Worm (Caenorhabditis elegans): ENCODE measurements around the gene gpb-1.
A peak's percentile ranks its signal among the peaks of the same experiment; 100 is the strongest.

gpb-1 gene

DNA sequence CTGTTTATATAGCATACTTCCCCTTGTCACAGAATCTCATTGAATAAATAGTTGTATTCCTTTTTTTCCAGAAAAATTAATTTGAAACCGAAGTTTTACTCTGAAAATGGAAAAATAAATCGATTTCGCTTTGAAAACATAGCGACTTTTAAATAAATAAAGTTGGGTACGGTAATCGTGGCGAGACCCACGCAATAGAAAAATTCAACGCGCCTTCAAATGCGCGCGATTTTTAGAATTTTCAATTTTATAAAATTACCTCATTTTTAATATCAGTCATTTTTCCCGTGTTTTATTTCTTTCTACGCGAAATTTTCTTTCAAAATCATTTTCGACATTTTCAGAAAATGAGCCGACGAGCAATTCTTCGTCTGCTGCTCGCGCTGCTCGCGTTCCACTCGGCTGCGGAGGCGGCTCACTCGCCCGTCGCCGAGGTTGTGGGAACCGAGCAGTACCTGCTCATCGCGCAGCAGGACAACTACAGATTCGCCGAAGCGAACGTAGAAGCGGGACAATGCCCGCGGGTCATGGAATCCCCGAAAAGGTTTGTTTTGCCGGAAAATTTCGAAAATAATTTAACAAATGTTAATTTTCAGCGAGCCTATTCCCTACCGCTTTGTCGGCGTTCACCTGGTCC lies 21.8 kb downstream of the gpb-1 start, which contains the start of gene F13D12.5:
Gene F13D12.5, plus strand, starts transcription at position 345 of the 637 bp plus-strand sequence.
- TF ChIP-seq sea-1 (GFP tag; conservative IDR thresholded peaks at IDR 0.05) (no peak), tra-4 (tag; optimal IDR thresholded peaks at IDR 0.05) (peak; percentile 1)

DNA sequence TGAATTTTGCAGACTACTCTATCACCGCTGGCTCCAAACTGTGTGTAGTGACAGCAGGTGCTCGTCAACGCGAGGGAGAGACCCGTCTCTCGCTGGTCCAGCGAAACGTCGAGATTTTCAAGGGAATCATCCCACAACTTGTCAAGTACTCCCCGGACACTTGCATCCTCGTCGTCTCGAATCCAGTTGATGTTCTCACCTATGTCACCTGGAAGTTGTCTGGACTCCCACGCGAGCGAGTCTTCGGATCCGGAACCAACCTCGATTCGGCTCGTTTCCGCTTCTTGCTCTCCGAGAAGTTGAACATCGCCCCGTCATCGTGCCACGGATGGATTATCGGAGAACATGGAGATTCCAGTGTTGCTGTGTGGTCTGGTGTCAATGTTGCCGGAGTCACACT lies 22.8 kb downstream of the gpb-1 start:
- no peak for TF ChIP-seq tbx-37 (GFP tag; conservative IDR thresholded peaks at IDR 0.05)
- no peak for TF ChIP-seq ceh-13 (GFP tag; optimal IDR thresholded peaks at IDR 0.05)
- TF ChIP-seq aly-1 (tag; optimal IDR thresholded peaks at IDR 0.05): no peak
- TF ChIP-seq B0310.2 (tag; optimal IDR thresholded peaks at IDR 0.05): no peak
- TF ChIP-seq hnd-1 (tag; optimal IDR thresholded peaks at IDR 0.05): no peak
- TF ChIP-seq sea-1 (GFP tag; conservative IDR thresholded peaks at IDR 0.05): no peak
- no peak for TF ChIP-seq hmg-4 (GFP tag; optimal IDR thresholded peaks at IDR 0.05)
- no peak for TF ChIP-seq tra-4 (tag; optimal IDR thresholded peaks at IDR 0.05)
- TF ChIP-seq F13C5.2 (tag; optimal IDR thresholded peaks at IDR 0.05): no peak
- TF ChIP-seq hmbx-1 (tag; optimal IDR thresholded peaks at IDR 0.05): no peak
- TF ChIP-seq ceh-36 (tag; optimal IDR thresholded peaks at IDR 0.05): no peak
- TF ChIP-seq pes-1 (GFP tag; IDR thresholded peaks at IDR 0.05): no peak
- TF ChIP-seq tbx-11 (GFP tag; IDR thresholded peaks at IDR 0.05): no peak
- no peak for TF ChIP-seq scrt-1 (GFP tag; IDR thresholded peaks at IDR 0.05)
- TF ChIP-seq ets-7 (tag; optimal IDR thresholded peaks at IDR 0.05): no peak

ce11 chrII:11724362-11724761 lies 24.0 kb downstream of the gpb-1 start:
- TF ChIP-seq ets-7 (tag; optimal IDR thresholded peaks at IDR 0.05) (no peak), tra-4 (tag; optimal IDR thresholded peaks at IDR 0.05) (no peak), B0310.2 (tag; optimal IDR thresholded peaks at IDR 0.05) (no peak), ceh-36 (tag; optimal IDR thresholded peaks at IDR 0.05) (no peak), hmg-4 (GFP tag; optimal IDR thresholded peaks at IDR 0.05) (no peak), pes-1 (GFP tag; IDR thresholded peaks at IDR 0.05) (no peak), ama-1 (optimal IDR thresholded peaks at IDR 0.05) (no peak), scrt-1 (GFP tag; IDR thresholded peaks at IDR 0.05) (no peak), hnd-1 (tag; optimal IDR thresholded peaks at IDR 0.05) (no peak), flt-1 (GFP tag; IDR thresholded peaks at IDR 0.05) (no peak), sea-1 (GFP tag; conservative IDR thresholded peaks at IDR 0.05) (no peak), aly-1 (tag; optimal IDR thresholded peaks at IDR 0.05) (no peak), hmbx-1 (tag; optimal IDR thresholded peaks at IDR 0.05) (no peak), F13C5.2 (tag; optimal IDR thresholded peaks at IDR 0.05) (no peak), tbx-11 (GFP tag; IDR thresholded peaks at IDR 0.05) (no peak), tbx-37 (GFP tag; conservative IDR thresholded peaks at IDR 0.05) (no peak), ceh-13 (GFP tag; optimal IDR thresholded peaks at IDR 0.05) (no peak)

- TF ChIP-seq ets-7 (tag; optimal IDR thresholded peaks at IDR 0.05): no peak
- TF ChIP-seq pes-1 (GFP tag; IDR thresholded peaks at IDR 0.05): no peak
- no peak for TF ChIP-seq ceh-36 (tag; optimal IDR thresholded peaks at IDR 0.05)
- no peak for TF ChIP-seq flt-1 (GFP tag; IDR thresholded peaks at IDR 0.05)
- TF ChIP-seq tbx-11 (GFP tag; IDR thresholded peaks at IDR 0.05): no peak
- no peak for TF ChIP-seq ceh-13 (GFP tag; optimal IDR thresholded peaks at IDR 0.05)
- TF ChIP-seq hnd-1 (tag; optimal IDR thresholded peaks at IDR 0.05): no peak
- TF ChIP-seq tra-4 (tag; optimal IDR thresholded peaks at IDR 0.05): no peak
- no peak for TF ChIP-seq scrt-1 (GFP tag; IDR thresholded peaks at IDR 0.05)
- TF ChIP-seq B0310.2 (tag; optimal IDR thresholded peaks at IDR 0.05): no peak
- TF ChIP-seq ama-1 (optimal IDR thresholded peaks at IDR 0.05): no peak
- no peak for TF ChIP-seq hmbx-1 (tag; optimal IDR thresholded peaks at IDR 0.05)
- TF ChIP-seq aly-1 (tag; optimal IDR thresholded peaks at IDR 0.05): no peak
- TF ChIP-seq tbx-37 (GFP tag; conservative IDR thresholded peaks at IDR 0.05): no peak
These were observed 24.5 kb downstream of the gpb-1 start, which contains the start of gene ldh-1 for ce11 chrII:11723904-11724303. ldh-1 (plus strand) TSS chrII:11724204.

DNA sequence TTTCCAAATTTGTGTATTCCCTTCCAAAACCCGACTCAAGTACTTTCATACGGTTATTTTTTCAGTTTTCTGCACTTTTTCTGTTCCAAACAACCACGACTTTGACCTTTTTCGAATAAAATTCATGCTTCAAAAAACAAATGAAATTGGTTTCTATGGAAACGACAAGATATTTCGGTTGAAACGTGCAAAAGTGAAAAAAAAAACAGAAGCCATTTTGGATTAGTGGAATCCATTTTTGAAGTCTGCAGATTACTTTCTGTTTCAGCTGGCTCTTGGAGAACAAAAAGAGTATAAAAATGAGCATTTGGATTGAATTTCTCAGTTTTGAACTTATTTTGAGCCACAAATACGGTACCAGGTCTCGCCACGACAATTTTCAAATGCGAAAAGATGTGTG lies 26.2 kb downstream of the gpb-1 start:
- no peak for TF ChIP-seq tbx-37 (GFP tag; conservative IDR thresholded peaks at IDR 0.05)
- no peak for TF ChIP-seq ceh-13 (GFP tag; optimal IDR thresholded peaks at IDR 0.05)
- no peak for TF ChIP-seq hmg-4 (GFP tag; optimal IDR thresholded peaks at IDR 0.05)
- no peak for TF ChIP-seq scrt-1 (GFP tag; IDR thresholded peaks at IDR 0.05)
- TF ChIP-seq tra-4 (tag; optimal IDR thresholded peaks at IDR 0.05): no peak
- TF ChIP-seq hmbx-1 (tag; optimal IDR thresholded peaks at IDR 0.05): no peak
- no peak for TF ChIP-seq hnd-1 (tag; optimal IDR thresholded peaks at IDR 0.05)

DNA sequence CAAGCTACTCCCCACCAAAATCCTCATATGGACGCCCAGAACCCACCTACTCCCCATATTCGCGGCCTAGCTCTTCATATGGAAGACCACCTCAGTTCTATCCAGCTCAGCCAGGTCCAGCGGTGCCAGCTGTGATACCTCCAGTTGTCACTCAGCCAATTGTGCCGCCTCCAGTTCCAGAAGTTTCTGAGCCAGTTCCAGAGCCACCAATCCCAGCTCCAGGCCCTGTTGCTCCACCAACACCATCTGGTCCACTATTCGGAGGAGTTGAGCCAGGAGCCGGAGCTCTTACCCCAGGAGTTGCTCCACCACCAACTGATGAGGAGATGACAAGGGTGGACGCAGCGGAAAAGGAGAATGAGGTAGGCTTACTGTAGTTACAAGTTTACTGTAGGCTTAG lies 26.8 kb downstream of the gpb-1 start:
- TF ChIP-seq hnd-1 (tag; optimal IDR thresholded peaks at IDR 0.05): no peak

DNA sequence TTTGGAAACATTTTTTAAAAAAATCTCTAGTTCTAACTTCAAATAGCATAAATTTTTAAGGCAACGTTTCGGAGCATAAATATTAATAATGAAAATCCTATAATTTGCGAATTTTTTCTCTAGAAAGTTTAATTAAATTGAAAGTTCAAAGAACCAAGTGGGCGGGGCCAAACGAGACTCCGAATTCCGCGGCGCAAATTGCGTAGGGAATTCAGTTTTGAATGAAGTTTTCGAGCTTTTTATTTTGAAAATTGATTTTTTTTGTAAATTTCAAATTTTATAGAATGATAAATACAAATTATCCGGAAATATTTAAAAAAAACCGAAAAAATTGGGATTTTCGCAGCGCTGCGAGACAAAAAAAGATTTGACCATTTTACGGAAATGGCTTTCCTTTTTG lies 27.6 kb downstream of the gpb-1 start:
- TF ChIP-seq ceh-36 (tag; optimal IDR thresholded peaks at IDR 0.05) (no peak), tra-4 (tag; optimal IDR thresholded peaks at IDR 0.05) (no peak), F13C5.2 (tag; optimal IDR thresholded peaks at IDR 0.05) (no peak), B0310.2 (tag; optimal IDR thresholded peaks at IDR 0.05) (no peak), ama-1 (optimal IDR thresholded peaks at IDR 0.05) (no peak), aly-1 (tag; optimal IDR thresholded peaks at IDR 0.05) (no peak), hmg-4 (GFP tag; optimal IDR thresholded peaks at IDR 0.05) (no peak), tbx-37 (GFP tag; conservative IDR thresholded peaks at IDR 0.05) (no peak), sea-1 (GFP tag; conservative IDR thresholded peaks at IDR 0.05) (no peak), tbx-11 (GFP tag; IDR thresholded peaks at IDR 0.05) (no peak)

- TF ChIP-seq ets-7 (tag; optimal IDR thresholded peaks at IDR 0.05) (no peak), pes-1 (GFP tag; IDR thresholded peaks at IDR 0.05) (no peak), tbx-11 (GFP tag; IDR thresholded peaks at IDR 0.05) (no peak), F13C5.2 (tag; optimal IDR thresholded peaks at IDR 0.05) (no peak), hmg-4 (GFP tag; optimal IDR thresholded peaks at IDR 0.05) (no peak), ceh-36 (tag; optimal IDR thresholded peaks at IDR 0.05) (no peak), aly-1 (tag; optimal IDR thresholded peaks at IDR 0.05) (no peak), tra-4 (tag; optimal IDR thresholded peaks at IDR 0.05) (no peak), B0310.2 (tag; optimal IDR thresholded peaks at IDR 0.05) (no peak), sea-1 (GFP tag; conservative IDR thresholded peaks at IDR 0.05) (no peak), hmbx-1 (tag; optimal IDR thresholded peaks at IDR 0.05) (no peak), scrt-1 (GFP tag; IDR thresholded peaks at IDR 0.05) (no peak), hnd-1 (tag; optimal IDR thresholded peaks at IDR 0.05) (no peak), ceh-13 (GFP tag; optimal IDR thresholded peaks at IDR 0.05) (no peak), flt-1 (GFP tag; IDR thresholded peaks at IDR 0.05) (no peak), tbx-37 (GFP tag; conservative IDR thresholded peaks at IDR 0.05) (no peak), ama-1 (optimal IDR thresholded peaks at IDR 0.05) (no peak)
These were observed 28.3 kb downstream of the gpb-1 start, which contains the start of gene F13D12.3 for ce11 chrII:11720102-11720501. F13D12.3 (plus strand) TSS chrII:11720402.

Measured in whole organism, early embryonic.